Worm (Caenorhabditis elegans): Measurements from ENCODE around the gene egl-23.
A peak's percentile ranks its signal among the peaks of the same experiment; 100 is the strongest.

The egl-23 gene

ce11 chrIV:14033752-14034570, 45.1 kb downstream of the egl-23 start (continued):
- TF ChIP-seq tbp1 (GFP tag; optimal IDR thresholded peaks at IDR 0.05), result peak; percentile 66
- TF ChIP-seq egrh-3 (GFP tag; IDR thresholded peaks at IDR 0.05), result peak; percentile 94
- no peak for TF ChIP-seq tbx-9 (tag; optimal IDR thresholded peaks at IDR 0.05; ENCODE audit: borderline replicate concordance)
- TF ChIP-seq F23B12.7 (tag; optimal IDR thresholded peaks at IDR 0.05; ENCODE audit: insufficient read depth), result no peak
- no peak for TF ChIP-seq cebp-1 (GFP tag; IDR thresholded peaks at IDR 0.05)
- TF ChIP-seq cebp-1 (tag; optimal IDR thresholded peaks at IDR 0.05), result peak; percentile 88
- TF ChIP-seq mel-28 (tag; optimal IDR thresholded peaks at IDR 0.05; ENCODE audit: borderline replicate concordance), result peak; percentile 91
- no peak for TF ChIP-seq madf-8 (GFP tag; conservative IDR thresholded peaks at IDR 0.05)
- no peak for TF ChIP-seq sea-2 (GFP tag; IDR thresholded peaks at IDR 0.05)
- peak; percentile 83 for TF ChIP-seq nfyb-1 (GFP tag; IDR thresholded peaks at IDR 0.05)
- peak in 1 of 3 experiments; percentile 9 for TF ChIP-seq lin-35 (GFP tag; optimal IDR thresholded peaks at IDR 0.05)
- no peak for TF ChIP-seq nhr-80 (tag; optimal IDR thresholded peaks at IDR 0.05)
- TF ChIP-seq C17E4.6 (GFP tag; IDR thresholded peaks at IDR 0.05), result no peak
- peak; percentile 18 for TF ChIP-seq nhr-90 (tag; optimal IDR thresholded peaks at IDR 0.05)
- peak; percentile 65 for TF ChIP-seq B0336.3 (GFP tag; IDR thresholded peaks at IDR 0.05)
- no peak for TF ChIP-seq bed-2 (GFP tag; IDR thresholded peaks at IDR 0.05)
- TF ChIP-seq lsl-1 (GFP tag; optimal IDR thresholded peaks at IDR 0.05), result no peak
- TF ChIP-seq ztf-28 (GFP tag; IDR thresholded peaks at IDR 0.05), result no peak
- TF ChIP-seq ekl-4 (GFP tag; IDR thresholded peaks at IDR 0.05), result peak; percentile 40; the same call in 1 of the 2 replicates
- TF ChIP-seq attf-6 (GFP tag; IDR thresholded peaks at IDR 0.05), result 0 out of 2 replicates have a peak, but pooled peaks have one; percentile 20
- TF ChIP-seq lin-54 (GFP tag; optimal IDR thresholded peaks at IDR 0.05), result peak; percentile 52
- TF ChIP-seq efl-1 (GFP tag; optimal IDR thresholded peaks at IDR 0.05), result no peak
- TF ChIP-seq F55B11.4 (tag; optimal IDR thresholded peaks at IDR 0.05; ENCODE audit: borderline replicate concordance, insufficient read depth), result no peak
- peak; percentile 21 for TF ChIP-seq ets-4 (GFP tag; optimal IDR thresholded peaks at IDR 0.05)
- TF ChIP-seq nhr-120 (GFP tag; IDR thresholded peaks at IDR 0.05), result 0 out of 2 replicates have a peak, but pooled peaks have one; percentile 63
- TF ChIP-seq Y67H2A.10 (GFP tag; conservative IDR thresholded peaks at IDR 0.05), result peak; percentile 40; the same call in 1 of the 2 replicates
- no peak for TF ChIP-seq unc-130 (GFP tag; optimal IDR thresholded peaks at IDR 0.05)
- TF ChIP-seq C06A6.2 (GFP tag; conservative IDR thresholded peaks at IDR 0.05), result no peak
- no peak for TF ChIP-seq snpc-3.4 (tag; optimal IDR thresholded peaks at IDR 0.05)
- no peak for TF ChIP-seq F22D6.2 (tag; optimal IDR thresholded peaks at IDR 0.05)
- peak; percentile 49 for TF ChIP-seq ztf-26 (tag; optimal IDR thresholded peaks at IDR 0.05)
- peak; percentile 78 for TF ChIP-seq F52B5.7 (tag; optimal IDR thresholded peaks at IDR 0.05)
- no peak for TF ChIP-seq rec-8 (tag; optimal IDR thresholded peaks at IDR 0.05)
- TF ChIP-seq B0019.2 (GFP tag; conservative IDR thresholded peaks at IDR 0.05), result no peak
- TF ChIP-seq sptf-2 (GFP tag; optimal IDR thresholded peaks at IDR 0.05), result peak; percentile 18
- no peak for TF ChIP-seq nfya-1 (tag; optimal IDR thresholded peaks at IDR 0.05; ENCODE audit: borderline replicate concordance, insufficient read depth)
- TF ChIP-seq chd-7 (tag; optimal IDR thresholded peaks at IDR 0.05), result peak; percentile 75
- TF ChIP-seq K12H6.12 (tag; optimal IDR thresholded peaks at IDR 0.05), result peak; percentile 69
- no peak for TF ChIP-seq ztf-25 (GFP tag; IDR thresholded peaks at IDR 0.05)
- peak; percentile 29 for TF ChIP-seq B0261.1 (tag; optimal IDR thresholded peaks at IDR 0.05)
- TF ChIP-seq zfh-2 (GFP tag; conservative IDR thresholded peaks at IDR 0.05), result no peak; the same call in 1 of the 2 replicates
- peak; percentile 44 for TF ChIP-seq ceh-27 (GFP tag; optimal IDR thresholded peaks at IDR 0.05)
- TF ChIP-seq mes-4 (tag; optimal IDR thresholded peaks at IDR 0.05), result no peak
- TF ChIP-seq akir-1 (GFP tag; optimal IDR thresholded peaks at IDR 0.05), result peak; percentile 51
- TF ChIP-seq madf-3 (GFP tag; IDR thresholded peaks at IDR 0.05), result no peak; the same call in 1 of the 2 replicates
- no peak for TF ChIP-seq nfya-2 (GFP tag; IDR thresholded peaks at IDR 0.05)
